Fruit fly (Drosophila melanogaster) whole organism, prepupa: ENCODE results near the gene CG16762.
A peak's percentile ranks its signal among the peaks of the same experiment; 100 is the strongest.

Experiments
- CG10631 ChIP-seq: fragments of 200-800 bp; sonication (Bioruptor generic); optimal IDR thresholded peaks from 2 replicates; lab custom pipeline; 2016; ENCODE audit warnings: missing biosample characterization, missing genetic modification characterization
- CG10669 ChIP-seq: fragments of 200-800 bp; sonication (Bioruptor generic); optimal IDR thresholded peaks from 3 replicates; lab custom pipeline; 2018; ENCODE audit warnings: missing biosample characterization, mild to moderate bottlenecking, missing genetic modification characterization, moderate library complexity
- CG11294 ChIP-seq: fragments of 200-800 bp; sonication (Bioruptor generic); IDR thresholded peaks from 2 replicates; pipeline ENCODE4 v1.3.6; 2022; ENCODE audit warnings: missing biosample characterization, missing genetic modification characterization
- CG11762 ChIP-seq: fragments of 200-800 bp; sonication (Bioruptor generic); optimal IDR thresholded peaks from 3 replicates; lab custom pipeline; 2016; ENCODE audit warnings: missing biosample characterization, missing genetic modification characterization; ENCODE audit not compliant: insufficient read depth
- CG11902 ChIP-seq: fragments of 200-800 bp; sonication (Bioruptor generic); optimal IDR thresholded peaks from 3 replicates; lab custom pipeline; 2016; ENCODE audit warnings: missing biosample characterization, missing genetic modification characterization
- CG15336 ChIP-seq: fragments of 200-800 bp; sonication (Bioruptor generic); IDR thresholded peaks from 2 replicates; pipeline ENCODE4 v1.3.6; 2022; ENCODE audit warnings: missing biosample characterization, missing genetic modification characterization
- CG16779 ChIP-seq: fragments of 200-800 bp; sonication (Bioruptor generic); optimal IDR thresholded peaks from 3 replicates; lab custom pipeline; 2017; ENCODE audit warnings: missing biosample characterization, mild to moderate bottlenecking, missing genetic modification characterization
- CG3032 ChIP-seq: fragments of 200-800 bp; optimal IDR thresholded peaks from 2 replicates; lab custom pipeline; 2019; ENCODE audit warnings: missing biosample characterization, mild to moderate bottlenecking, missing genetic modification characterization, moderate library complexity
- CG31627 ChIP-seq: fragments of 200-800 bp; sonication (Bioruptor generic); optimal IDR thresholded peaks from 3 replicates; lab custom pipeline; 2016; ENCODE audit warnings: missing biosample characterization, missing genetic modification characterization
- CG32006 ChIP-seq: fragments of 200-800 bp; sonication (Bioruptor generic); optimal IDR thresholded peaks from 3 replicates; lab custom pipeline; 2017; ENCODE audit warnings: missing biosample characterization, mild to moderate bottlenecking, missing genetic modification characterization
- CG34406 ChIP-seq: fragments of 200-800 bp; sonication (Bioruptor generic); optimal IDR thresholded peaks from 3 replicates; lab custom pipeline; 2016; ENCODE audit warnings: missing biosample characterization, missing genetic modification characterization
- CG3919 ChIP-seq: fragments of 200-800 bp; sonication (Bioruptor generic); optimal IDR thresholded peaks from 3 replicates; lab custom pipeline; 2016; ENCODE audit warnings: missing biosample characterization, missing genetic modification characterization
- CG4318 ChIP-seq: fragments of 200-800 bp; sonication (Bioruptor generic); optimal IDR thresholded peaks from 3 replicates; lab custom pipeline; 2017; ENCODE audit warnings: missing biosample characterization, mild to moderate bottlenecking, missing genetic modification characterization
- CG6163 ChIP-seq: fragments of 200-800 bp; sonication (Bioruptor generic); IDR thresholded peaks from 3 replicates; pipeline ENCODE4 v1.3.6; 2022; ENCODE audit warnings: missing biosample characterization, missing genetic modification characterization
- CG6276 ChIP-seq: fragments of 200-800 bp; sonication (Bioruptor generic); optimal IDR thresholded peaks from 2 replicates; lab custom pipeline; 2017; ENCODE audit warnings: missing biosample characterization, mild to moderate bottlenecking, missing genetic modification characterization
- CG6792 ChIP-seq: fragments of 200-800 bp; sonication (Bioruptor generic); optimal IDR thresholded peaks from 3 replicates; lab custom pipeline; 2016; ENCODE audit warnings: missing biosample characterization, missing genetic modification characterization
- CG6854 ChIP-seq: fragments of 200-800 bp; sonication (Bioruptor generic); optimal IDR thresholded peaks from 2 replicates; lab custom pipeline; 2017; ENCODE audit warnings: missing biosample characterization, mild to moderate bottlenecking, missing genetic modification characterization
- CG8119 ChIP-seq: fragments of 200-800 bp; sonication (Bioruptor generic); IDR thresholded peaks from 3 replicates; pipeline ENCODE4 v1.3.6; 2022; ENCODE audit warnings: missing biosample characterization, missing genetic modification characterization
- CG8319 ChIP-seq: fragments of 200-800 bp; sonication (Bioruptor generic); optimal IDR thresholded peaks from 3 replicates; lab custom pipeline; 2016; ENCODE audit warnings: missing biosample characterization, missing genetic modification characterization
- CG8632 ChIP-seq: fragments of 200-800 bp; sonication (Bioruptor generic); optimal IDR thresholded peaks from 3 replicates; lab custom pipeline; 2016; ENCODE audit warnings: missing biosample characterization, missing genetic modification characterization
- CG9139 ChIP-seq: fragments of 200-800 bp; sonication (Bioruptor generic); optimal IDR thresholded peaks from 3 replicates; lab custom pipeline; 2017; ENCODE audit warnings: missing biosample characterization, mild to moderate bottlenecking, missing genetic modification characterization
- Eip75B ChIP-seq: fragments of 200-800 bp; sonication (Bioruptor generic); optimal IDR thresholded peaks from 3 replicates; lab custom pipeline; 2016; ENCODE audit warnings: missing biosample characterization, missing genetic modification characterization
- Eip78C ChIP-seq: fragments of 200-800 bp; sonication (Bioruptor generic); peaks from one replicate; lab custom pipeline; 2016; ENCODE audit warnings: missing biosample characterization, missing genetic modification characterization
- Ets21C ChIP-seq: fragments of 200-800 bp; sonication (Bioruptor generic); optimal IDR thresholded peaks from 3 replicates; lab custom pipeline; 2016; ENCODE audit warnings: missing biosample characterization, missing genetic modification characterization
- Ets96B ChIP-seq: fragments of 200-800 bp; optimal IDR thresholded peaks from 2 replicates; lab custom pipeline; 2019; ENCODE audit warnings: missing biosample characterization, mild to moderate bottlenecking, missing genetic modification characterization, moderate library complexity
- Gug ChIP-seq: fragments of 200-800 bp; sonication (Bioruptor generic); IDR thresholded peaks from 2 replicates; pipeline ENCODE4 v1.3.6; 2022; ENCODE audit warnings: missing biosample characterization, missing genetic modification characterization
- Hr38 ChIP-seq: sonication (Bioruptor generic); optimal IDR thresholded peaks from 2 replicates; lab custom pipeline; 2016; ENCODE audit warnings: missing biosample characterization, missing genetic modification characterization
- Hr39 ChIP-seq: fragments of 200-800 bp; sonication (Bioruptor generic); optimal IDR thresholded peaks from 2 replicates; lab custom pipeline; 2016; ENCODE audit warnings: missing biosample characterization, missing genetic modification characterization
- Hr4 ChIP-seq: fragments of 200-800 bp; sonication (Bioruptor generic); optimal IDR thresholded peaks from 3 replicates; lab custom pipeline; 2016; ENCODE audit warnings: missing biosample characterization, missing genetic modification characterization
- Lpt ChIP-seq: fragments of 200-800 bp; sonication (Bioruptor generic); optimal IDR thresholded peaks from 3 replicates; lab custom pipeline; 2016; ENCODE audit warnings: missing biosample characterization, missing genetic modification characterization
- OdsH ChIP-seq: fragments of 200-800 bp; sonication (Bioruptor generic); optimal IDR thresholded peaks from 3 replicates; lab custom pipeline; 2016; ENCODE audit warnings: missing biosample characterization, missing genetic modification characterization
- Smox ChIP-seq: fragments of 200-800 bp; sonication (Bioruptor generic); optimal IDR thresholded peaks from 3 replicates; lab custom pipeline; 2016; ENCODE audit warnings: missing biosample characterization, missing genetic modification characterization
- Sox102F ChIP-seq: fragments of 200-800 bp; sonication (Bioruptor generic); optimal IDR thresholded peaks from 2 replicates; lab custom pipeline; 2016; ENCODE audit warnings: missing biosample characterization, mild to moderate bottlenecking, missing genetic modification characterization
- Sox14 ChIP-seq: fragments of 200-800 bp; sonication (Bioruptor generic); optimal IDR thresholded peaks from 3 replicates; lab custom pipeline; 2016; ENCODE audit warnings: missing biosample characterization, missing genetic modification characterization
- Sox15 ChIP-seq: fragments of 200-800 bp; sonication (Bioruptor generic); optimal IDR thresholded peaks from 3 replicates; lab custom pipeline; 2016; ENCODE audit warnings: missing biosample characterization, missing genetic modification characterization
- achi ChIP-seq: fragments of 200-800 bp; sonication (Bioruptor generic); optimal IDR thresholded peaks from 3 replicates; lab custom pipeline; 2016; ENCODE audit warnings: missing biosample characterization, missing genetic modification characterization
- acj6 ChIP-seq: fragments of 200-800 bp; sonication (Bioruptor generic); optimal IDR thresholded peaks from 3 replicates; lab custom pipeline; 2016; ENCODE audit warnings: missing biosample characterization, missing genetic modification characterization
- cyc ChIP-seq: fragments of 200-800 bp; sonication (Bioruptor generic); optimal IDR thresholded peaks from 3 replicates; lab custom pipeline; 2016; ENCODE audit warnings: missing biosample characterization, missing genetic modification characterization
- dsx ChIP-seq: fragments of 200-800 bp; optimal IDR thresholded peaks from 3 replicates; lab custom pipeline; 2019; ENCODE audit warnings: missing biosample characterization, mild to moderate bottlenecking, missing genetic modification characterization, moderate library complexity; ENCODE audit not compliant: poor library complexity, severe bottlenecking
- eg ChIP-seq: fragments of 200-800 bp; sonication (Bioruptor generic); IDR thresholded peaks from 3 replicates; pipeline ENCODE4 v1.3.6; 2022; ENCODE audit warnings: missing biosample characterization, missing genetic modification characterization
- esn ChIP-seq: fragments of 200-800 bp; sonication (Bioruptor generic); optimal IDR thresholded peaks from 2 replicates; lab custom pipeline; 2016; ENCODE audit warnings: missing biosample characterization, mild to moderate bottlenecking, missing genetic modification characterization, moderate library complexity
- fd59A ChIP-seq: fragments of 200-800 bp; sonication (Bioruptor generic); optimal IDR thresholded peaks from 2 replicates; lab custom pipeline; 2017; ENCODE audit warnings: missing biosample characterization, mild to moderate bottlenecking, missing genetic modification characterization, missing genetic modification reagents
- fd85E ChIP-seq: fragments of 200-800 bp; sonication (Bioruptor generic); optimal IDR thresholded peaks from 3 replicates; lab custom pipeline; 2016; ENCODE audit warnings: missing biosample characterization, missing genetic modification characterization
- fkh ChIP-seq: fragments of 200-800 bp; sonication (Bioruptor generic); optimal IDR thresholded peaks from 3 replicates; lab custom pipeline; 2017; ENCODE audit warnings: missing biosample characterization, mild to moderate bottlenecking, missing genetic modification characterization, moderate library complexity
- lz ChIP-seq: fragments of 200-800 bp; sonication (Bioruptor generic); optimal IDR thresholded peaks from 3 replicates; lab custom pipeline; 2016; ENCODE audit warnings: missing biosample characterization, missing genetic modification characterization
- net ChIP-seq: fragments of 200-800 bp; sonication (Bioruptor generic); optimal IDR thresholded peaks from 3 replicates; lab custom pipeline; 2016; ENCODE audit warnings: missing biosample characterization, missing genetic modification characterization
- pdm3 ChIP-seq: fragments of 200-800 bp; sonication (Bioruptor generic); optimal IDR thresholded peaks from 3 replicates; lab custom pipeline; 2016; ENCODE audit warnings: missing biosample characterization, missing genetic modification characterization
- salr ChIP-seq, 2 experiments: fragments of 200-800 bp; sonication (Bioruptor generic); optimal IDR thresholded peaks; 3 replicates each; lab custom pipeline; 2016 to 2018; ENCODE audit warnings: missing biosample characterization in 2 of 2, missing genetic modification characterization in 2 of 2, mild to moderate bottlenecking in 1 of 2
- spab ChIP-seq: fragments of 200-800 bp; sonication (Bioruptor generic); optimal IDR thresholded peaks from 2 replicates; lab custom pipeline; 2017; ENCODE audit warnings: missing biosample characterization, mild to moderate bottlenecking, missing genetic modification characterization, missing genetic modification reagents
- ss ChIP-seq, 2 experiments: fragments of 200-800 bp; sonication (Bioruptor generic); optimal IDR thresholded peaks; 2 replicates in 1 of 2; 3 replicates in 1 of 2; lab custom pipeline; 2017 to 2018; ENCODE audit warnings: mild to moderate bottlenecking in 2 of 2, missing biosample characterization in 2 of 2, missing genetic modification characterization in 2 of 2, moderate library complexity in 1 of 2
- svp ChIP-seq: fragments of 200-800 bp; sonication (Bioruptor generic); peaks from one replicate; lab custom pipeline; 2016; ENCODE audit warnings: missing biosample characterization, missing genetic modification characterization
- topi ChIP-seq: fragments of 200-800 bp; sonication (Bioruptor generic); optimal IDR thresholded peaks from 3 replicates; lab custom pipeline; 2016; ENCODE audit warnings: missing biosample characterization, missing genetic modification characterization
- vri ChIP-seq: fragments of 200-800 bp; sonication (Bioruptor generic); optimal IDR thresholded peaks from 3 replicates; lab custom pipeline; 2016; ENCODE audit warnings: missing biosample characterization, mild to moderate bottlenecking, missing genetic modification characterization

Gene CG16762

DNA sequence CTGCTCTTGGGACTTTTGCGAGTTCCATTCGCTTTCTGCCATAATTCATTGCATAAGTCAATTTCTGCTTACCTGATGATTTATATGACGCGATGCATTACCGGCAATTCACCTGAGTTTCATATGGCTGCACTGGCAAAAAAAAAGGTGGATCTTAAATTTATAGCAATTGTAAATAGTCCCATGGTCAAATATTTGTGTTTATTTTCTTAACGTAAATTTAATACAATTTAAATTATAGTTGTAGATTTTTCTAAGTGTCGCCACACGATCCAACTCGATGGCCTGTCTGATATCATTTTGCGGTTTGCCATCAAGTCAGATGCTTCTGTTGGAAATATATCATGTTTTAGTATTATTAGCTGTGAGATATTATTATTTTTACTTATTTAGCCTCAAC is 6.1 kb upstream of the CG16762 start:
- TF ChIP-seq topi (GFP tag; lab: Kevin White, UChicago) = peak; percentile 45
- peak; percentile 6 for TF ChIP-seq CG6276 (GFP tag; lab: Kevin White, UChicago)
- TF ChIP-seq CG31627 = peak; percentile 16
- peak; percentile 70 for TF ChIP-seq eg (GFP tag; lab: Robert Waterston, UW)
- peak; percentile 54 for TF ChIP-seq net (GFP tag; lab: Kevin White, UChicago)
- TF ChIP-seq fd59A (GFP tag; lab: Kevin White, UChicago) = no peak
- no peak for TF ChIP-seq CG3032 (tag; lab: Kevin White, UChicago)
- TF ChIP-seq Sox15 (GFP tag; lab: Kevin White, UChicago) = peak; percentile 13
- TF ChIP-seq CG3919 (GFP tag; lab: Kevin White, UChicago) = peak; percentile 65
- TF ChIP-seq Smox (GFP tag; lab: Kevin White, UChicago) = peak; percentile 30
- TF ChIP-seq fd85E (GFP tag; lab: Kevin White, UChicago) = no peak
- peak; percentile 68 for TF ChIP-seq CG8119 (GFP tag; lab: Robert Waterston, UW)
- TF ChIP-seq CG10631 (GFP tag; lab: Kevin White, UChicago) = peak; percentile 23
- TF ChIP-seq Sox14 (GFP tag; lab: Kevin White, UChicago) = peak; percentile 25
- TF ChIP-seq Ets21C = no peak
- TF ChIP-seq svp = peak; percentile 69
- peak; percentile 25 for TF ChIP-seq esn (GFP tag; lab: Kevin White, UChicago)
- no peak for TF ChIP-seq CG8632 (GFP tag; lab: Kevin White, UChicago)
- TF ChIP-seq vri (GFP tag; lab: Kevin White, UChicago) = no peak
- peak; percentile 5 for TF ChIP-seq lz (GFP tag; lab: Kevin White, UChicago)
- TF ChIP-seq Eip75B (GFP tag; lab: Kevin White, UChicago) = no peak
- TF ChIP-seq Hr4 (GFP tag; lab: Kevin White, UChicago) = peak; percentile 65
- no peak for TF ChIP-seq dsx (GFP tag; lab: Kevin White, UChicago)
- TF ChIP-seq pdm3 (GFP tag; lab: Kevin White, UChicago) = peak; percentile 54
- TF ChIP-seq cyc (GFP tag; lab: Kevin White, UChicago) = peak; percentile 23
- no peak for TF ChIP-seq CG6854 (GFP tag; lab: Kevin White, UChicago)
- no peak for TF ChIP-seq fkh (GFP tag; lab: Kevin White, UChicago)
- peak; percentile 8 for TF ChIP-seq CG8319 (GFP tag; lab: Kevin White, UChicago)
- TF ChIP-seq Eip78C = peak; percentile 84
- TF ChIP-seq CG9139 (GFP tag; lab: Kevin White, UChicago) = no peak
- peak; percentile 67; the same call in 2 of the 3 replicates for TF ChIP-seq CG6163
- peak; percentile 42 for TF ChIP-seq Ets96B
- TF ChIP-seq salr (GFP tag; optimal IDR thresholded peaks at IDR 0.05; lab: Kevin White, UChicago) = peak in 1 of 2 experiments; percentile 25
- peak; percentile 54 for TF ChIP-seq Lpt
- peak; percentile 12 for TF ChIP-seq CG4318
- TF ChIP-seq CG11294 (GFP tag; lab: Robert Waterston, UW) = no peak
- no peak for TF ChIP-seq CG16779
- peak; percentile 37; the same call in 1 of the 2 replicates for TF ChIP-seq Gug (GFP tag; lab: Robert Waterston, UW)
- TF ChIP-seq CG6792 (GFP tag; lab: Kevin White, UChicago) = peak; percentile 18
- no peak for TF ChIP-seq Hr38 (GFP tag; lab: Kevin White, UChicago)
- TF ChIP-seq acj6 = peak; percentile 22
- no peak for TF ChIP-seq CG11762 (GFP tag; lab: Kevin White, UChicago)
- TF ChIP-seq ss (GFP tag; optimal IDR thresholded peaks at IDR 0.05; lab: Kevin White, UChicago) = peak in 1 of 2 experiments; percentile 34
- TF ChIP-seq Sox102F (GFP tag; lab: Kevin White, UChicago) = no peak
- peak; percentile 58 for TF ChIP-seq CG32006 (GFP tag; lab: Kevin White, UChicago)
- TF ChIP-seq achi (GFP tag; lab: Kevin White, UChicago) = peak; percentile 44
- peak; percentile 20 for TF ChIP-seq Hr39
- TF ChIP-seq CG11902 (GFP tag; lab: Kevin White, UChicago) = peak; percentile 30
- peak; percentile 20 for TF ChIP-seq spab (GFP tag; lab: Kevin White, UChicago)
- peak; percentile 42 for TF ChIP-seq OdsH (GFP tag; lab: Kevin White, UChicago)
- peak; percentile 12 for TF ChIP-seq CG34406 (GFP tag; lab: Kevin White, UChicago)
- peak; percentile 50 for TF ChIP-seq CG10669 (GFP tag; lab: Kevin White, UChicago)
- TF ChIP-seq CG15336 (GFP tag; lab: Robert Waterston, UW) = peak; percentile 78
